Worm (Caenorhabditis elegans) whole organism, late embryonic: ENCODE results near the gene exos-2.

Experiments used
- K02D7.2 ChIP-seq: sonication (generic microtip); optimal IDR thresholded peaks from 2 replicates; lab custom pipeline; 2017; ENCODE audit warnings: mild to moderate bottlenecking, missing genetic modification characterization, missing compliant biosample characterization
- K09A11.1 ChIP-seq: sonication (generic microtip); optimal IDR thresholded peaks from 2 replicates; lab custom pipeline; 2017; ENCODE audit warnings: antibody characterized with exemption, mild to moderate bottlenecking, missing genetic modification characterization, missing compliant biosample characterization; ENCODE audit not compliant: insufficient read depth
- Y22D7AL.16 ChIP-seq: sonication (generic microtip); optimal IDR thresholded peaks from 2 replicates; lab custom pipeline; 2016; ENCODE audit warnings: missing genetic modification characterization, missing compliant biosample characterization
- ama-1 ChIP-seq: fragments of 150-350 bp; optimal IDR thresholded peaks from 2 replicates; lab custom pipeline; 2014
- ceh-14 ChIP-seq: sonication (generic microtip); optimal IDR thresholded peaks from 2 replicates; lab custom pipeline; 2016; ENCODE audit warnings: missing genotype, missing genetic modification characterization, missing compliant biosample characterization
- ceh-18 ChIP-seq: sonication (generic microtip); optimal IDR thresholded peaks from 2 replicates; lab custom pipeline; 2016; ENCODE audit warnings: missing genetic modification characterization, missing compliant biosample characterization
- ceh-2 ChIP-seq: sonication (generic microtip); optimal IDR thresholded peaks from 2 replicates; lab custom pipeline; 2016; ENCODE audit warnings: missing genotype, missing genetic modification characterization, missing compliant biosample characterization
- ceh-24 ChIP-seq: sonication (generic microtip); optimal IDR thresholded peaks from 2 replicates; lab custom pipeline; 2016; ENCODE audit warnings: mild to moderate bottlenecking, missing genetic modification characterization, missing compliant biosample characterization
- ceh-30 ChIP-seq: fragments of 150-350 bp; optimal IDR thresholded peaks from 2 replicates; lab custom pipeline; 2014; ENCODE audit warnings: missing biosample characterization, missing genetic modification characterization
- ceh-31 ChIP-seq: sonication (generic microtip); optimal IDR thresholded peaks from 2 replicates; lab custom pipeline; 2016; ENCODE audit warnings: missing genetic modification characterization, missing compliant biosample characterization
- che-1 ChIP-seq: sonication (generic microtip); optimal IDR thresholded peaks from 2 replicates; lab custom pipeline; 2016; ENCODE audit warnings: mild to moderate bottlenecking, missing genetic modification characterization, missing compliant biosample characterization
- dmd-4 ChIP-seq: sonication (generic microtip); optimal IDR thresholded peaks from 2 replicates; lab custom pipeline; 2016; ENCODE audit warnings: borderline replicate concordance, missing genetic modification characterization, missing compliant biosample characterization
- dve-1 ChIP-seq: sonication (generic microtip); optimal IDR thresholded peaks from 2 replicates; lab custom pipeline; 2017; ENCODE audit warnings: antibody characterized with exemption, mild to moderate bottlenecking, missing genetic modification characterization, missing compliant biosample characterization
- elt-2 ChIP-seq: sonication (generic microtip); optimal IDR thresholded peaks from 2 replicates; lab custom pipeline; 2016; ENCODE audit warnings: missing genetic modification reagents, missing genetic modification characterization, missing compliant biosample characterization
- elt-4 ChIP-seq: sonication (generic microtip); optimal IDR thresholded peaks from 2 replicates; lab custom pipeline; 2016; ENCODE audit warnings: missing genetic modification characterization, missing compliant biosample characterization
- fkh-10 ChIP-seq: fragments of 150-350 bp; optimal IDR thresholded peaks from 2 replicates; lab custom pipeline; 2014; ENCODE audit warnings: missing biosample characterization, missing genetic modification reagents, missing genetic modification characterization
- fkh-6 ChIP-seq: sonication (generic microtip); optimal IDR thresholded peaks from 2 replicates; lab custom pipeline; 2016; ENCODE audit warnings: missing genetic modification characterization, missing compliant biosample characterization
- gmeb-2 ChIP-seq: sonication (generic microtip); optimal IDR thresholded peaks from 2 replicates; lab custom pipeline; 2016; ENCODE audit warnings: missing genetic modification characterization, inconsistent platforms, missing compliant biosample characterization
- hlh-15 ChIP-seq: sonication (generic microtip); optimal IDR thresholded peaks from 2 replicates; lab custom pipeline; 2016; ENCODE audit warnings: missing genetic modification characterization, missing compliant biosample characterization
- hlh-6 ChIP-seq: sonication (generic microtip); optimal IDR thresholded peaks from 2 replicates; lab custom pipeline; 2016; ENCODE audit warnings: missing genotype, missing genetic modification characterization, missing compliant biosample characterization
- lin-11 ChIP-seq: fragments of 200-800 bp; sonication (Bioruptor generic); optimal IDR thresholded peaks from 2 replicates; lab custom pipeline; 2018; ENCODE audit warnings: mild to moderate bottlenecking, missing genetic modification characterization, missing compliant biosample characterization
- madf-2 ChIP-seq: sonication (generic microtip); optimal IDR thresholded peaks from 2 replicates; lab custom pipeline; 2017; ENCODE audit warnings: missing genetic modification characterization, missing compliant biosample characterization
- mec-3 ChIP-seq: sonication (generic microtip); optimal IDR thresholded peaks from 2 replicates; lab custom pipeline; 2016; ENCODE audit warnings: borderline replicate concordance, missing genetic modification characterization, missing compliant biosample characterization
- nfya-1 ChIP-seq: sonication (generic microtip); optimal IDR thresholded peaks from 2 replicates; lab custom pipeline; 2017; ENCODE audit warnings: missing genetic modification characterization, mild to moderate bottlenecking, missing compliant biosample characterization, antibody characterized with exemption, moderate library complexity
- nhr-11 ChIP-seq: fragments of 150-350 bp; optimal IDR thresholded peaks from 2 replicates; lab custom pipeline; 2014; ENCODE audit warnings: missing biosample characterization, missing genetic modification characterization
- odd-2 ChIP-seq: sonication (generic microtip); optimal IDR thresholded peaks from 2 replicates; lab custom pipeline; 2017; ENCODE audit warnings: antibody characterized with exemption, mild to moderate bottlenecking, missing genetic modification characterization, missing compliant biosample characterization
- pax-1 ChIP-seq: fragments of 150-350 bp; optimal IDR thresholded peaks from 2 replicates; lab custom pipeline; 2014; ENCODE audit warnings: missing biosample characterization, missing genetic modification characterization
- pha-2 ChIP-seq: sonication (generic microtip); optimal IDR thresholded peaks from 2 replicates; lab custom pipeline; 2017; ENCODE audit warnings: mild to moderate bottlenecking, missing genetic modification characterization, missing compliant biosample characterization
- pha-4 ChIP-seq: fragments of 150-350 bp; optimal IDR thresholded peaks from 2 replicates; lab custom pipeline; 2018; ENCODE audit warnings: missing biosample characterization, missing genetic modification reagents, missing genetic modification characterization
- pqm-1 ChIP-seq: sonication (generic microtip); optimal IDR thresholded peaks from 2 replicates; lab custom pipeline; 2016; ENCODE audit warnings: missing genetic modification characterization, missing compliant biosample characterization
- ref-2 ChIP-seq: sonication (generic microtip); optimal IDR thresholded peaks from 2 replicates; lab custom pipeline; 2016; ENCODE audit warnings: missing genetic modification characterization, missing compliant biosample characterization
- rnt-1 ChIP-seq: sonication (generic microtip); optimal IDR thresholded peaks from 2 replicates; lab custom pipeline; 2016; ENCODE audit warnings: missing genetic modification characterization, missing compliant biosample characterization
- sdc-2 ChIP-seq: sonication (generic microtip); optimal IDR thresholded peaks from 2 replicates; lab custom pipeline; 2016; ENCODE audit warnings: missing genotype, missing genetic modification characterization, missing compliant biosample characterization
- sox-4 ChIP-seq: sonication (generic microtip); optimal IDR thresholded peaks from 2 replicates; lab custom pipeline; 2017; ENCODE audit warnings: mild to moderate bottlenecking, missing genetic modification characterization, inconsistent platforms, missing compliant biosample characterization
- tbx-2 ChIP-seq: sonication (generic microtip); optimal IDR thresholded peaks from 2 replicates; lab custom pipeline; 2016; ENCODE audit warnings: missing genetic modification characterization, missing compliant biosample characterization
- unc-3 ChIP-seq, 2 experiments: fragments of 200-800 bp in 1 of 2; sonication (Bioruptor generic) in 1 of 2; sonication (generic microtip) in 1 of 2; conservative IDR thresholded peaks in 1 of 2; optimal IDR thresholded peaks in 1 of 2; 2 replicates each; pipeline versions ENCODE4 v1.3.6 to Lab custom; 2016 to 2022; ENCODE audit warnings: missing compliant biosample characterization in 2 of 2, missing genetic modification characterization in 2 of 2, missing genetic modification reagents in 1 of 2
- unc-42 ChIP-seq: sonication (generic microtip); optimal IDR thresholded peaks from 2 replicates; lab custom pipeline; 2016; ENCODE audit warnings: missing genotype, missing genetic modification characterization, missing compliant biosample characterization
- unc-55 ChIP-seq: sonication (generic microtip); optimal IDR thresholded peaks from 2 replicates; lab custom pipeline; 2017; ENCODE audit warnings: missing biosample characterization, missing genetic modification reagents, missing genetic modification characterization
- zip-5 ChIP-seq: sonication (generic microtip); optimal IDR thresholded peaks from 2 replicates; lab custom pipeline; 2016; ENCODE audit warnings: missing genetic modification characterization, missing compliant biosample characterization
- ztf-16 ChIP-seq: sonication (generic microtip); optimal IDR thresholded peaks from 2 replicates; lab custom pipeline; 2017; ENCODE audit warnings: missing genetic modification characterization, missing compliant biosample characterization

Gene exos-2

DNA sequence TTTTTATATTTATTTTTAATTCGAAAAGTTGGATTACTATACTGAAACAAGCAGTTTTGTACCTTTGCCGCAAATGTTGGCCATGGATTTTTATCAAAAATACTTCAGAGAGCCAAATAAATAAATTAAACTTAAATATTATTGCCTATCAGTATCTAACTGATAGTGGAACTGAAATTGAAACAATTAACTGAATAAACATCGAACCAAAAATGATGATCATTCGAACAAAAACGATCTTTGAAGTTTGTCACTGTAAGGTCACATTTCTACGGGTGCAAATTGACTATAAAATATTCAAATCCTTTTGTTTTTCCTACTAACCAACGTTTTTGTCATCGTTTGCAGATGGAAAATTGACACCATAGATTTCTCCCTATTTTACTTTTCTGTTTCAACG is 27.7 kb downstream of the exos-2 start:
- no peak for TF ChIP-seq pqm-1 (tag; lab: Kevin White, UChicago)
- no peak for TF ChIP-seq unc-42 (tag; lab: Kevin White, UChicago)
- TF ChIP-seq pax-1 (tag; lab: Kevin White, UChicago), result no peak
- TF ChIP-seq mec-3 (tag; lab: Kevin White, UChicago), result no peak
- no peak for TF ChIP-seq elt-4
- TF ChIP-seq ceh-14 (tag; lab: Kevin White, UChicago), result no peak
- TF ChIP-seq K09A11.1 (tag; lab: Kevin White, UChicago), result no peak
- TF ChIP-seq pha-4 (tag; lab: Kevin White, UChicago), result no peak
- no peak for TF ChIP-seq ceh-2 (tag; lab: Kevin White, UChicago)
- TF ChIP-seq gmeb-2 (tag; lab: Kevin White, UChicago), result no peak
- no peak for TF ChIP-seq rnt-1 (tag; lab: Kevin White, UChicago)

ce11 chrIV:6457472-6457871 is 42.2 kb downstream of the exos-2 start, which contains the start of gene lgc-10:
TSS of gene lgc-10 (minus strand) at chrIV:6457572.
- TF ChIP-seq che-1 (tag; lab: Kevin White, UChicago), result no peak
- no peak for TF ChIP-seq odd-2 (tag; lab: Kevin White, UChicago)
- TF ChIP-seq sox-4, result no peak
- no peak for TF ChIP-seq sdc-2 (tag; lab: Kevin White, UChicago)
- no peak for TF ChIP-seq ztf-16 (tag; lab: Kevin White, UChicago)
- no peak for TF ChIP-seq unc-3 (GFP tag; conservative IDR thresholded peaks at IDR 0.05; lab: Robert Waterston, UW)
- no peak for TF ChIP-seq unc-3 (tag; optimal IDR thresholded peaks at IDR 0.05; lab: Kevin White, UChicago)
- TF ChIP-seq mec-3 (tag; lab: Kevin White, UChicago), result no peak
- TF ChIP-seq ref-2 (tag; lab: Kevin White, UChicago), result no peak
- TF ChIP-seq ceh-31, result no peak
- TF ChIP-seq hlh-15 (tag; lab: Kevin White, UChicago), result no peak
- no peak for TF ChIP-seq elt-4
- no peak for TF ChIP-seq ama-1 (lab: Kevin White, UChicago)

DNA sequence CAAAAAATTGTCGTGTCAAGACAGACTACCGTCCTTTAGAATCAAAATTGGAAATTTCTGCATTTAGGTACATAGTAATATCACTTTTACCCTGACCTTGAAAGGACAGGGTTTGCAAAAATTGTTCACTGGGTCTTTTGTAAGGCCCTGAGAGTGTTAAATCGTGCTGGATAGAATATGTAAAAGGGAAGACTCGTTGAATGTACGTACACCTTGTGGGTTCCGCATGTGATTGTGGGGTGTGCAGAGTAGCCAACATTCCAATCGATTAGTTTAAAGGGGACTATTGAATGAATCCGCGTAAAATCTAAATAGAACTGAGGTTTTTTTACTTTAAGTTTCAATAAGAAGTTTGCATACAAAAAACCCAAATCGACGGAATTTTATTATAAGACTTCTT is 45.3 kb downstream of the exos-2 start:
- TF ChIP-seq hlh-15 (tag; lab: Kevin White, UChicago), result no peak
- TF ChIP-seq fkh-10 (GFP tag; lab: Kevin White, UChicago), result no peak
- no peak for TF ChIP-seq Y22D7AL.16
- TF ChIP-seq dmd-4, result no peak
- no peak for TF ChIP-seq dve-1 (tag; lab: Kevin White, UChicago)
- TF ChIP-seq tbx-2 (tag; lab: Kevin White, UChicago), result no peak
- TF ChIP-seq ceh-31, result no peak
- TF ChIP-seq lin-11 (tag; lab: Kevin White, UChicago), result no peak
- TF ChIP-seq ceh-24, result no peak
- no peak for TF ChIP-seq K09A11.1 (tag; lab: Kevin White, UChicago)
- no peak for TF ChIP-seq madf-2
- TF ChIP-seq pha-2 (tag; lab: Kevin White, UChicago), result no peak

DNA sequence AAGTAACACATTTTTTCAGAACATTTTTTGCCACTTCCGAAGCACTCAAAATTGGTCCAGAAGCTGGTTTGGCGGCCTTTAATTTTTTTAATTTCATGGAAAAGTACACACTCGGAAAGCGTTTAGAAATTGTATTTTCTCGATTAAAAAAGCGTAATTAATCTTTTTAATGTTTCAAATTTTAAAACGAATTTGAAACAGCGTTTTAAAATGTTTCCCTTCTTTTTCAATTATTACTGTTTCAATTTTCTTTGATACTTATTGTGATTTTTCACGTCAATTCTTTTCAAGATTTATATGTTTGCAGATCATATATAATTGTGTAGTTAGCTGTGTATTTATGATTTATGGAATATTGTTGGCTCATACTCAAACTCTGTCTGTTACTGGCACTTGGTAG is 48.7 kb downstream of the exos-2 start, which contains the start of gene acr-25:
TSS of gene acr-25 (plus strand) at position 301 of the 400 bp plus-strand sequence.
- TF ChIP-seq nhr-11, result no peak
- no peak for TF ChIP-seq fkh-6
- no peak for TF ChIP-seq ref-2 (tag; lab: Kevin White, UChicago)
- TF ChIP-seq zip-5 (tag; lab: Kevin White, UChicago), result no peak
- no peak for TF ChIP-seq nfya-1 (tag; lab: Kevin White, UChicago)
- TF ChIP-seq dmd-4, result no peak
- TF ChIP-seq hlh-6, result no peak
- TF ChIP-seq ceh-30, result no peak
- TF ChIP-seq unc-3 (GFP tag; conservative IDR thresholded peaks at IDR 0.05; lab: Robert Waterston, UW), result no peak
- TF ChIP-seq unc-3 (tag; optimal IDR thresholded peaks at IDR 0.05; lab: Kevin White, UChicago), result no peak
- no peak for TF ChIP-seq K02D7.2
- no peak for TF ChIP-seq hlh-15 (tag; lab: Kevin White, UChicago)
- TF ChIP-seq unc-55 (GFP tag; lab: Kevin White, UChicago), result no peak
- TF ChIP-seq ceh-18 (tag; lab: Kevin White, UChicago), result no peak
- no peak for TF ChIP-seq elt-2 (tag; lab: Kevin White, UChicago)
